Fruit fly (Drosophila melanogaster): ENCODE measurements around the gene CG2983.

CG2983 gene

DNA sequence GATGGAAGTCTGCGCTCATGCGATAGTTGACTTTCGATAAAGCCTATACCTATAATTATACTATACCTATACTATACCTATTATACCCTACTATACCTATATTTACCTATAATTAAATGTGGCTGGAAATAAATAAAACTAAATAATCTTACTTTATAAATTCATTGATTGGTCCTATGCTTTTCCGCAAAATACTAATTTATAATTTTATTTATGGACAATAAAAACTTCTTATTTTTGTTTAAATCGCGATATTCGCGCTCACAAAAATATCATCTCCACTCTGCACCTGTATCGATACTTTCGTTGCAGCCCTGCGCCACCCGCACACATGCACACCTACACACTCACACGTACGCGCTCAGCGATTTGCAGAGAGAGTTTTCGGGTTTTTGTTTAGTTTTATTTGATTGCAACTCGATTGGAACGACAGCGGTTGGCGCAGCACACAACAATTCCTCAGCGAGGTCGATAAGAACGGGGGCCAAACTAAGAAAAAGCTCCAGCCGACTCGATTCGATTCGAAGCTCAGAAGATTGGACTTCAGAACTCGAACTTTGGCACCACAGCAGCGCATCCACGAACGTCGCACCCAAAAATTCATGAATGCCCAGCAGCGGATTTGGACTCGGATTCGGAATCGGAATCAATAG lies 27.2 kb downstream of the CG2983 start, which contains the start of gene CG8814 (continued):
- TF ChIP-seq Ets97D (GFP tag; optimal IDR thresholded peaks at IDR 0.05) (peak; percentile 49), Mrtf (GFP tag; IDR thresholded peaks at IDR 0.05) (0 out of 3 replicates have a peak, but pooled peaks have one; percentile 58), CG18619 (GFP tag; optimal IDR thresholded peaks at IDR 0.05) (peak; percentile 57), CG30020 (tag; optimal IDR thresholded peaks at IDR 0.05) (peak; percentile 74), klu (GFP tag; IDR thresholded peaks at IDR 0.05) (peak; percentile 89), crp (GFP tag; optimal IDR thresholded peaks at IDR 0.05) (peak in 1 of 2 experiments; percentile 39), CG17802 (tag; optimal IDR thresholded peaks at IDR 0.05) (peak; percentile 19), CG14441 (GFP tag; IDR thresholded peaks at IDR 0.05) (peak; percentile 71), Hand (GFP tag; optimal IDR thresholded peaks at IDR 0.05) (no peak), Scr (GFP tag; IDR thresholded peaks at IDR 0.05; ENCODE audit: partially characterized antibody) (peak; percentile 87), wdn (GFP tag; IDR thresholded peaks at IDR 0.05) (0 out of 2 replicates have a peak, but pooled peaks have one; percentile 3), CG13296 (GFP tag; optimal IDR thresholded peaks at IDR 0.05) (no peak), D (optimal IDR thresholded peaks at IDR 0.05) (no peak), D (GFP tag; optimal IDR thresholded peaks at IDR 0.05) (peak; percentile 40), ftz-f1 (GFP tag; optimal IDR thresholded peaks at IDR 0.05) (no peak), H2.0 (GFP tag; IDR thresholded peaks at IDR 0.05) (peak; percentile 35; the same call in 1 of the 2 replicates), stc (GFP tag; IDR thresholded peaks at IDR 0.05) (peak; percentile 20; the same call in 1 of the 2 replicates), CG5180 (GFP tag; optimal IDR thresholded peaks at IDR 0.05) (peak; percentile 64), CG10366 (GFP tag; IDR thresholded peaks at IDR 0.05) (peak; percentile 57), pzg (GFP tag; optimal IDR thresholded peaks at IDR 0.05) (peak; percentile 62), zfh2 (GFP tag; optimal IDR thresholded peaks at IDR 0.05) (peak; percentile 48), maf-S (GFP tag; optimal IDR thresholded peaks at IDR 0.05) (peak; percentile 42), phol (tag; optimal IDR thresholded peaks at IDR 0.05) (peak; percentile 88), CG16779 (GFP tag; IDR thresholded peaks at IDR 0.05) (no peak), CG15479 (GFP tag; optimal IDR thresholded peaks at IDR 0.05) (no peak), Aef1 (GFP tag; IDR thresholded peaks at IDR 0.05) (peak; percentile 83), CG4328 (GFP tag; optimal IDR thresholded peaks at IDR 0.05) (peak; percentile 53), CG3847 (GFP tag; IDR thresholded peaks at IDR 0.05) (peak; percentile 73), ase (GFP tag; IDR thresholded peaks at IDR 0.05) (no peak; the same call in 2 of the 3 replicates), ssp (GFP tag; IDR thresholded peaks at IDR 0.05) (peak; percentile 81), Drgx (GFP tag; IDR thresholded peaks at IDR 0.05) (peak; percentile 53), CG43689 (GFP tag; IDR thresholded peaks at IDR 0.05) (no peak), BtbVII (GFP tag; optimal IDR thresholded peaks at IDR 0.05) (no peak), ci (GFP tag; IDR thresholded peaks at IDR 0.05) (peak; percentile 54; the same call in 2 of the 3 replicates), zen2 (GFP tag; IDR thresholded peaks at IDR 0.05; ENCODE audit: partially characterized antibody) (no peak), Ada2b (GFP tag; IDR thresholded peaks at IDR 0.05) (peak; percentile 56), CG10267 (tag; optimal IDR thresholded peaks at IDR 0.05) (peak; percentile 76), zf30C (GFP tag; optimal IDR thresholded peaks at IDR 0.05) (no peak), kay (GFP tag; optimal IDR thresholded peaks at IDR 0.05) (peak; percentile 53), tio (GFP tag; optimal IDR thresholded peaks at IDR 0.05) (peak; percentile 59), CG10147 (GFP tag; optimal IDR thresholded peaks at IDR 0.05) (peak; percentile 69), CG10543 (GFP tag; optimal IDR thresholded peaks at IDR 0.05) (peak; percentile 86), CG17912 (GFP tag; optimal IDR thresholded peaks at IDR 0.05) (no peak), yki (optimal IDR thresholded peaks at IDR 0.05) (no peak), nerfin-1 (tag; optimal IDR thresholded peaks at IDR 0.05) (peak; percentile 54), Six4 (GFP tag; optimal IDR thresholded peaks at IDR 0.05) (peak; percentile 36), CG11093 (GFP tag; IDR thresholded peaks at IDR 0.05) (peak; percentile 57; the same call in 1 of the 3 replicates), D19B (GFP tag; optimal IDR thresholded peaks at IDR 0.05) (peak; percentile 54), tna (GFP tag; IDR thresholded peaks at IDR 0.05; ENCODE audit: partially characterized antibody) (peak; percentile 42), CG11456 (GFP tag; IDR thresholded peaks at IDR 0.05) (peak; percentile 68; the same call in 2 of the 3 replicates)

All from whole organism, embryonic.